Worm (Caenorhabditis elegans): ENCODE results near the gene arp-6.

The arp-6 gene

ce11 chrII:8001428-8001827 lies 35.7 kb downstream of the arp-6 start:
- TF ChIP-seq egrh-3 (GFP tag; IDR thresholded peaks at IDR 0.05) (no peak), nhr-80 (tag; optimal IDR thresholded peaks at IDR 0.05) (peak; percentile 89)

- TF ChIP-seq tbx-9 (tag; optimal IDR thresholded peaks at IDR 0.05; ENCODE audit: borderline replicate concordance) (no peak), let-526 (GFP tag; IDR thresholded peaks at IDR 0.05) (no peak)
Observed at ce11 chrII:7991279-7991678, 45.9 kb downstream of the arp-6 start.

- no peak for TF ChIP-seq Y79H2A.3 (GFP tag; conservative IDR thresholded peaks at IDR 0.05)
- no peak for TF ChIP-seq sdz-38 (tag; optimal IDR thresholded peaks at IDR 0.05)
- no peak for TF ChIP-seq fkh-3 (tag; optimal IDR thresholded peaks at IDR 0.05)
- TF ChIP-seq unc-130 (GFP tag; optimal IDR thresholded peaks at IDR 0.05): no peak
- TF ChIP-seq rcor-1 (GFP tag; IDR thresholded peaks at IDR 0.05): no peak
- TF ChIP-seq ceh-27 (GFP tag; optimal IDR thresholded peaks at IDR 0.05): no peak
- TF ChIP-seq egrh-3 (GFP tag; IDR thresholded peaks at IDR 0.05): no peak
- no peak for TF ChIP-seq ekl-4 (GFP tag; IDR thresholded peaks at IDR 0.05)
- TF ChIP-seq F49E8.2 (tag; optimal IDR thresholded peaks at IDR 0.05; ENCODE audit: insufficient read depth): no peak
- no peak for TF ChIP-seq attf-5 (GFP tag; optimal IDR thresholded peaks at IDR 0.05)
- TF ChIP-seq Y67H2A.10 (GFP tag; conservative IDR thresholded peaks at IDR 0.05): no peak
- no peak for TF ChIP-seq F55B11.4 (tag; optimal IDR thresholded peaks at IDR 0.05; ENCODE audit: borderline replicate concordance, insufficient read depth)
- no peak for TF ChIP-seq rec-8 (tag; optimal IDR thresholded peaks at IDR 0.05)
- TF ChIP-seq B0035.1 (tag; optimal IDR thresholded peaks at IDR 0.05): no peak
- no peak for TF ChIP-seq snpc-4 (GFP tag; optimal IDR thresholded peaks at IDR 0.05)
- TF ChIP-seq snpc-4 (tag; optimal IDR thresholded peaks at IDR 0.05): no peak
- TF ChIP-seq hsf-1 (GFP tag; IDR thresholded peaks at IDR 0.05): no peak
- TF ChIP-seq snpc-1.1 (tag; optimal IDR thresholded peaks at IDR 0.05; ENCODE audit: insufficient read depth): no peak
Observed at ce11 chrII:7990192-7990591, 47.0 kb downstream of the arp-6 start.

- TF ChIP-seq nhr-120 (GFP tag; IDR thresholded peaks at IDR 0.05) (no peak), Y67H2A.10 (GFP tag; conservative IDR thresholded peaks at IDR 0.05) (no peak), lin-35 (GFP tag; optimal IDR thresholded peaks at IDR 0.05) (peak in 1 of 3 experiments; percentile 33)
Observed at ce11 chrII:7986928-7987327, 50.2 kb downstream of the arp-6 start.
